Fruit fly (Drosophila melanogaster) whole organism, embryonic: Measurements from ENCODE around the gene CG7101.
A peak's percentile ranks its signal among the peaks of the same experiment; 100 is the strongest.

ENCODE experiments used
- Antp ChIP-seq: fragments of 200-800 bp; sonication (Bioruptor generic); optimal IDR thresholded peaks from 3 replicates; lab custom pipeline; 2016; ENCODE audit warnings: missing biosample characterization, missing genetic modification characterization
- CG10267 ChIP-seq: fragments of 200-800 bp; sonication (Bioruptor generic); optimal IDR thresholded peaks from 2 replicates; lab custom pipeline; 2018; ENCODE audit warnings: missing biosample characterization, mild to moderate bottlenecking, missing genetic modification characterization, moderate library complexity
- CG10431 ChIP-seq: fragments of 200-800 bp; sonication (Bioruptor generic); optimal IDR thresholded peaks from 3 replicates; lab custom pipeline; 2018; ENCODE audit warnings: missing biosample characterization, mild to moderate bottlenecking, missing genetic modification characterization
- CG15479 ChIP-seq: fragments of 200-800 bp; sonication (Bioruptor generic); optimal IDR thresholded peaks from 3 replicates; lab custom pipeline; 2019; ENCODE audit warnings: missing biosample characterization, mild to moderate bottlenecking, missing genetic modification characterization, moderate library complexity
- CG18599 ChIP-seq: fragments of 200-800 bp; sonication (Bioruptor generic); optimal IDR thresholded peaks from 3 replicates; lab custom pipeline; 2017; ENCODE audit warnings: missing biosample characterization, missing genetic modification characterization, mild to moderate bottlenecking, moderate library complexity, missing genetic modification reagents
- CG30020 ChIP-seq: fragments of 200-800 bp; optimal IDR thresholded peaks from 2 replicates; lab custom pipeline; 2019; ENCODE audit warnings: missing biosample characterization, mild to moderate bottlenecking, missing genetic modification characterization, moderate library complexity
- CG30403 ChIP-seq: fragments of 200-800 bp; sonication (Bioruptor generic); optimal IDR thresholded peaks from 3 replicates; lab custom pipeline; 2016; ENCODE audit warnings: missing biosample characterization, missing genetic modification characterization
- CG31388 ChIP-seq: fragments of 200-800 bp; sonication (Bioruptor generic); optimal IDR thresholded peaks from 2 replicates; lab custom pipeline; 2016; ENCODE audit warnings: missing biosample characterization, missing genetic modification characterization
- CG31441 ChIP-seq: fragments of 200-800 bp; sonication (Bioruptor generic); IDR thresholded peaks from 2 replicates; pipeline ENCODE4 v1.3.6; 2022; ENCODE audit warnings: missing biosample characterization, missing genetic modification characterization
- CG32772 ChIP-seq: fragments of 200-800 bp; sonication (Bioruptor generic); IDR thresholded peaks from 2 replicates; pipeline ENCODE4 v1.3.6; 2022; ENCODE audit warnings: missing biosample characterization, missing genetic modification characterization
- CG34224 ChIP-seq: fragments of 200-800 bp; sonication (Bioruptor generic); IDR thresholded peaks from 3 replicates; pipeline ENCODE4 v1.3.6; 2022; ENCODE audit warnings: missing biosample characterization, missing genetic modification characterization; ENCODE audit not compliant: partially characterized antibody
- CG4617 ChIP-seq: fragments of 200-800 bp; sonication (Bioruptor generic); optimal IDR thresholded peaks from 3 replicates; lab custom pipeline; 2016; ENCODE audit warnings: missing biosample characterization, missing genetic modification characterization, borderline replicate concordance
- CG6175 ChIP-seq: fragments of 200-800 bp; sonication (Bioruptor generic); IDR thresholded peaks from 3 replicates; pipeline ENCODE4 v1.3.6; 2022; ENCODE audit warnings: missing biosample characterization, missing genetic modification characterization
- CG7271 ChIP-seq: fragments of 200-800 bp; sonication (Bioruptor generic); optimal IDR thresholded peaks from 2 replicates; lab custom pipeline; 2018; ENCODE audit warnings: missing biosample characterization, mild to moderate bottlenecking, missing genetic modification characterization, moderate library complexity
- CG9437 ChIP-seq: fragments of 200-800 bp; sonication (Bioruptor generic); optimal IDR thresholded peaks from 2 replicates; lab custom pipeline; 2018; ENCODE audit warnings: missing biosample characterization, mild to moderate bottlenecking, missing genetic modification characterization
- CG9609 ChIP-seq: fragments of 200-800 bp; sonication (Bioruptor generic); optimal IDR thresholded peaks from 3 replicates; lab custom pipeline; 2016; ENCODE audit warnings: missing biosample characterization, missing genetic modification characterization
- CG9817 ChIP-seq: fragments of 200-800 bp; sonication (Bioruptor generic); optimal IDR thresholded peaks from 2 replicates; lab custom pipeline; 2018; ENCODE audit warnings: missing biosample characterization, mild to moderate bottlenecking, missing genetic modification characterization, moderate library complexity
- CTCF ChIP-seq: fragments of 200-800 bp; sonication (Bioruptor generic); optimal IDR thresholded peaks from 2 replicates; lab custom pipeline; 2017; ENCODE audit warnings: missing biosample characterization, mild to moderate bottlenecking, missing genetic modification characterization, moderate library complexity
- CoRest ChIP-seq: fragments of 200-800 bp; sonication (Bioruptor generic); optimal IDR thresholded peaks from 3 replicates; lab custom pipeline; 2018; ENCODE audit warnings: missing biosample characterization, mild to moderate bottlenecking, missing genetic modification characterization, moderate library complexity
- Dip3 ChIP-seq: fragments of 200-800 bp; sonication (Bioruptor generic); optimal IDR thresholded peaks from 3 replicates; lab custom pipeline; 2016; ENCODE audit warnings: missing biosample characterization, missing genetic modification characterization
- Dll ChIP-seq: fragments of 200-800 bp; sonication (Bioruptor generic); IDR thresholded peaks from 4 replicates; pipeline ENCODE4 v1.3.6; 2022; ENCODE audit warnings: missing biosample characterization, missing genetic modification characterization; ENCODE audit not compliant: partially characterized antibody
- Eip74EF ChIP-seq, 2 experiments: fragments of 200-800 bp in 1 of 2; fragments of >200 bp in 1 of 2; sonication (Bioruptor generic) in 1 of 2; optimal IDR thresholded peaks; 2 replicates each; lab custom pipeline; 2017 to 2019; ENCODE audit warnings: missing biosample characterization in 2 of 2, missing genetic modification characterization in 2 of 2, mild to moderate bottlenecking in 1 of 2, moderate library complexity in 1 of 2
- Lhr ChIP-seq: fragments of 200-800 bp; sonication (Bioruptor generic); optimal IDR thresholded peaks from 3 replicates; lab custom pipeline; 2017; ENCODE audit warnings: mild to moderate bottlenecking, missing biosample characterization, missing genetic modification reagents, missing genetic modification characterization
- Max ChIP-seq: fragments of 200-800 bp; sonication (Bioruptor generic); optimal IDR thresholded peaks from 2 replicates; lab custom pipeline; 2016; ENCODE audit warnings: missing biosample characterization, mild to moderate bottlenecking, missing genetic modification characterization
- Mrtf ChIP-seq: fragments of 200-800 bp; sonication (Bioruptor generic); IDR thresholded peaks from 3 replicates; pipeline ENCODE4 v1.3.6; 2022; ENCODE audit warnings: missing biosample characterization, missing genetic modification characterization
- Oli ChIP-seq: fragments of 200-800 bp; sonication (Bioruptor generic); optimal IDR thresholded peaks from 2 replicates; lab custom pipeline; 2018; ENCODE audit warnings: missing biosample characterization, mild to moderate bottlenecking, missing genetic modification characterization, moderate library complexity
- Pdp1 ChIP-seq, 2 experiments: fragments of 200-800 bp; sonication (Bioruptor generic); optimal IDR thresholded peaks; 3 replicates each; lab custom pipeline; 2016; ENCODE audit warnings: missing biosample characterization in 2 of 2, missing genetic modification characterization in 2 of 2, mild to moderate bottlenecking in 1 of 2, moderate library complexity in 1 of 2
- Ptx1 ChIP-seq: fragments of 200-800 bp; sonication (Bioruptor generic); IDR thresholded peaks from 2 replicates; pipeline ENCODE4 v1.3.6; 2022; ENCODE audit warnings: missing biosample characterization, missing genetic modification characterization
- Ravus ChIP-seq: fragments of 200-800 bp; sonication (Bioruptor generic); IDR thresholded peaks from 2 replicates; pipeline ENCODE4 v1.3.6; 2022; ENCODE audit warnings: missing biosample characterization, missing genetic modification characterization
- Sry-δ ChIP-seq: fragments of 200-800 bp; sonication (Bioruptor generic); optimal IDR thresholded peaks from 2 replicates; lab custom pipeline; 2016; ENCODE audit warnings: missing biosample characterization, missing genetic modification characterization
- YL-1 ChIP-seq: fragments of 200-800 bp; sonication (Bioruptor generic); optimal IDR thresholded peaks from 3 replicates; lab custom pipeline; 2017; ENCODE audit warnings: missing biosample characterization, mild to moderate bottlenecking, missing genetic modification characterization
- bbx ChIP-seq: fragments of 200-800 bp; sonication (Bioruptor generic); IDR thresholded peaks from 2 replicates; pipeline ENCODE4 v1.3.6; 2022; ENCODE audit warnings: missing biosample characterization, missing genetic modification characterization; ENCODE audit not compliant: partially characterized antibody
- bsh ChIP-seq, 2 experiments: fragments of 200-800 bp; sonication (Bioruptor generic); optimal IDR thresholded peaks; 2 replicates each; lab custom pipeline; 2017 to 2018; ENCODE audit warnings: mild to moderate bottlenecking in 2 of 2, missing biosample characterization in 2 of 2, missing genetic modification characterization in 2 of 2, moderate library complexity in 1 of 2
- ewg ChIP-seq: fragments of 200-800 bp; sonication (Bioruptor generic); optimal IDR thresholded peaks from 3 replicates; lab custom pipeline; 2017; ENCODE audit warnings: mild to moderate bottlenecking, missing biosample characterization, missing genetic modification reagents, missing genetic modification characterization
- fru ChIP-seq: fragments of >200 bp; optimal IDR thresholded peaks from 2 replicates; lab custom pipeline; 2017
- grau ChIP-seq: fragments of 200-800 bp; optimal IDR thresholded peaks from 3 replicates; lab custom pipeline; 2019; ENCODE audit warnings: missing biosample characterization, mild to moderate bottlenecking, missing genetic modification characterization, moderate library complexity
- knrl ChIP-seq: fragments of 200-800 bp; sonication (Bioruptor generic); IDR thresholded peaks from 3 replicates; pipeline ENCODE4 v1.3.6; 2022; ENCODE audit warnings: missing biosample characterization, missing genetic modification characterization; ENCODE audit not compliant: partially characterized antibody
- mam ChIP-seq: fragments of 200-800 bp; sonication (Bioruptor generic); optimal IDR thresholded peaks from 3 replicates; lab custom pipeline; 2016; ENCODE audit warnings: missing biosample characterization, missing genetic modification characterization
- nau ChIP-seq: fragments of 200-800 bp; sonication (Bioruptor generic); optimal IDR thresholded peaks from 3 replicates; lab custom pipeline; 2017; ENCODE audit warnings: missing biosample characterization, mild to moderate bottlenecking, missing genetic modification characterization, missing genetic modification reagents
- nmo ChIP-seq: fragments of 200-800 bp; sonication (Bioruptor generic); optimal IDR thresholded peaks from 2 replicates; lab custom pipeline; 2018; ENCODE audit warnings: missing biosample characterization, mild to moderate bottlenecking, missing genetic modification characterization, moderate library complexity
- prd ChIP-seq, 3 experiments: fragments of >200 bp in 2 of 3; fragments of 200-800 bp in 1 of 3; sonication (Bioruptor generic) in 1 of 3; optimal IDR thresholded peaks in 2 of 3; IDR thresholded peaks in 1 of 3; 2 replicates in 2 of 3; 3 replicates in 1 of 3; pipeline versions ENCODE4 v1.3.6 to Lab custom; 2017 to 2022; ENCODE audit warnings: missing biosample characterization in 1 of 3, missing genetic modification characterization in 1 of 3
- pzg ChIP-seq: fragments of 200-800 bp; sonication (Bioruptor generic); optimal IDR thresholded peaks from 3 replicates; lab custom pipeline; 2018; ENCODE audit warnings: missing biosample characterization, mild to moderate bottlenecking, missing genetic modification characterization, moderate library complexity
- seq ChIP-seq: fragments of 200-800 bp; sonication (Bioruptor generic); IDR thresholded peaks from 2 replicates; pipeline ENCODE4 v1.3.6; 2022; ENCODE audit warnings: missing biosample characterization, missing genetic modification characterization
- sna ChIP-seq: fragments of 200-800 bp; sonication (Bioruptor generic); IDR thresholded peaks from 2 replicates; pipeline ENCODE4 v1.3.6; 2022; ENCODE audit warnings: missing biosample characterization, missing genetic modification characterization; ENCODE audit not compliant: partially characterized antibody
- tna ChIP-seq: fragments of 200-800 bp; sonication (Bioruptor generic); IDR thresholded peaks from 2 replicates; pipeline ENCODE4 v1.3.6; 2022; ENCODE audit warnings: missing biosample characterization, missing genetic modification characterization; ENCODE audit not compliant: partially characterized antibody
- trem ChIP-seq: fragments of 200-800 bp; optimal IDR thresholded peaks from 3 replicates; lab custom pipeline; 2019; ENCODE audit warnings: missing biosample characterization, mild to moderate bottlenecking, missing genetic modification characterization, moderate library complexity
- vnd ChIP-seq: fragments of 200-800 bp; sonication (Bioruptor generic); IDR thresholded peaks from 3 replicates; pipeline ENCODE4 v1.3.6; 2022; ENCODE audit warnings: missing biosample characterization, missing genetic modification characterization; ENCODE audit not compliant: partially characterized antibody

CG7101 gene

DNA sequence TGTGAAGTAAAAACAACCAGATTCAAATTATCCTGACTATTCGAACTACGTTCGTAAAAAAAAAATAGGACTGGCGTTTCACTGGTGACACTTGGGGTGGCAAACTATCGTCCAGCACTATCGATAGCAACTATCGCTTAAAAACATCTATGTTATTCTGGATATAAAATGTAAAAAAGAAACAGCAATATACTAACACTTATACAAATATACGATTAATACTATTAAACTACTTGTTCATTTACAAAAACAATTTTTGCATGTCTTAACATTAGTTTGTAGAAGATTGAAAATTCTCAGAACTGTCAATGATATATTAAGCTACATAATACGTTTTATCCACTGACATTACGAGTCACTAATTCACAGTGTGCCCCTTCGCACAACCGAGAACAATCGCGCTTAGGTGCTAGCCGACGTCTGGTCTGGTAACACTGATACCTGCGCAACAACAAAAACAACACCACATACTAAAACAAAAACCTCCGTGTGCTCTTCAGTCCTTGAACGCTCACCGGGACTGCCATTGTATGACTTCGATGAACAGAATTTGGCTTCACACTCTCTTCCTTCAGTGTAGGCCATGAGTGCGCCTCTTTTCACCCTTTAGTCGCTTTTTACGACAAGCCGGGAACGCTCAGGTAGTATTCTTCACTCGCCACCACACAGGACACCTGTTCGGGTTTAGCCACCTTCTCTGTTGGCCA is 46.8 kb upstream of the CG7101 start, which contains the start of gene CG18259 (continued):
- peak; percentile 70; the same call in 1 of the 2 replicates for TF ChIP-seq sna (GFP tag; lab: Robert Waterston, UW)
- peak; percentile 9 for TF ChIP-seq CG15479 (GFP tag; lab: Kevin White, UChicago)
- TF ChIP-seq CG18599 (GFP tag; lab: Kevin White, UChicago): no peak
- no peak for TF ChIP-seq Mrtf (GFP tag; lab: Robert Waterston, UW)
- peak; percentile 70; the same call in 1 of the 2 replicates for TF ChIP-seq bbx
- TF ChIP-seq tna (GFP tag; lab: Robert Waterston, UW): peak; percentile 41; the same call in 1 of the 2 replicates
- TF ChIP-seq seq (GFP tag; lab: Robert Waterston, UW): no peak
- peak; percentile 1 for TF ChIP-seq CG30403
- TF ChIP-seq bsh (GFP tag; optimal IDR thresholded peaks at IDR 0.05; lab: Kevin White, UChicago): no peak
- TF ChIP-seq Antp (GFP tag; lab: Kevin White, UChicago): no peak
- TF ChIP-seq vnd: peak; percentile 86
- peak; percentile 40 for TF ChIP-seq CoRest (tag; lab: Kevin White, UChicago)
- no peak for TF ChIP-seq Max (GFP tag; lab: Kevin White, UChicago)
- TF ChIP-seq Pdp1 (GFP tag; optimal IDR thresholded peaks at IDR 0.05; lab: Kevin White, UChicago): peak in 1 of 2 experiments; percentile 46
- TF ChIP-seq CG9437: no peak
- peak; percentile 63 for TF ChIP-seq Lhr (GFP tag; lab: Kevin White, UChicago)
- no peak for TF ChIP-seq Ptx1 (GFP tag; lab: Robert Waterston, UW)
- TF ChIP-seq CG4617 (GFP tag; lab: Kevin White, UChicago): peak; percentile 52
- peak; percentile 20 for TF ChIP-seq grau (tag; lab: Kevin White, UChicago)
- TF ChIP-seq Dll (GFP tag; lab: Robert Waterston, UW): peak; percentile 86
- peak; percentile 63; the same call in 1 of the 3 replicates for TF ChIP-seq CG34224 (GFP tag; lab: Robert Waterston, UW)
- TF ChIP-seq Ravus (GFP tag; lab: Robert Waterston, UW): no peak
- TF ChIP-seq Dip3 (GFP tag; lab: Kevin White, UChicago): no peak
- peak; percentile 18 for TF ChIP-seq CG9817 (tag; lab: Kevin White, UChicago)
- TF ChIP-seq CG9609 (GFP tag; lab: Kevin White, UChicago): no peak
- peak; percentile 35 for TF ChIP-seq trem (tag; lab: Kevin White, UChicago)
- peak; percentile 54 for TF ChIP-seq CG32772 (GFP tag; lab: Robert Waterston, UW)
- peak; percentile 20 for TF ChIP-seq CG10267 (tag; lab: Kevin White, UChicago)
- no peak for TF ChIP-seq nau (GFP tag; lab: Kevin White, UChicago)
- TF ChIP-seq pzg (GFP tag; lab: Kevin White, UChicago): peak; percentile 74
- no peak for TF ChIP-seq CG31388 (GFP tag; lab: Kevin White, UChicago)
- TF ChIP-seq nmo: peak; percentile 69
- TF ChIP-seq CG31441: peak; percentile 32; the same call in 1 of the 2 replicates
- TF ChIP-seq CG10431 (GFP tag; lab: Kevin White, UChicago): no peak
- TF ChIP-seq Eip74EF (GFP tag; optimal IDR thresholded peaks at IDR 0.05; lab: Kevin White, UChicago): peak in 1 of 2 experiments; percentile 18
- TF ChIP-seq YL-1: peak; percentile 14
- peak; percentile 61 for TF ChIP-seq ewg (GFP tag; lab: Kevin White, UChicago)
- TF ChIP-seq mam (GFP tag; lab: Kevin White, UChicago): peak; percentile 19
- TF ChIP-seq CG6175: no peak
- TF ChIP-seq knrl (GFP tag; lab: Robert Waterston, UW): peak; percentile 94
- no peak for TF ChIP-seq fru
- no peak for TF ChIP-seq prd (optimal IDR thresholded peaks at IDR 0.05; lab: Kevin White, UChicago)
- TF ChIP-seq prd (GFP tag; IDR thresholded peaks at IDR 0.05; lab: Robert Waterston, UW): 0 out of 3 replicates have a peak, but pooled peaks have one; percentile 9
- TF ChIP-seq Sry-δ (GFP tag; lab: Kevin White, UChicago): peak; percentile 90
- TF ChIP-seq CG7271 (tag; lab: Kevin White, UChicago): no peak
- TF ChIP-seq Oli (tag; lab: Kevin White, UChicago): no peak
- peak; percentile 94 for TF ChIP-seq CG30020 (tag; lab: Kevin White, UChicago)
- no peak for TF ChIP-seq CTCF (GFP tag; lab: Kevin White, UChicago)
